Fruit fly (Drosophila melanogaster) whole organism, embryonic: ENCODE measurements around the gene RNF220.

Experiments used
- Atf-2 ChIP-seq: fragments of 200-800 bp; sonication (Bioruptor generic); optimal IDR thresholded peaks from 2 replicates; lab custom pipeline; 2016; ENCODE audit warnings: missing biosample characterization, missing genetic modification characterization
- CG10654 ChIP-seq: fragments of 200-800 bp; sonication (Bioruptor generic); optimal IDR thresholded peaks from 2 replicates; lab custom pipeline; 2016; ENCODE audit warnings: missing biosample characterization, missing genetic modification characterization
- CG12769 ChIP-seq: fragments of 200-800 bp; sonication (Bioruptor generic); optimal IDR thresholded peaks from 2 replicates; lab custom pipeline; 2019; ENCODE audit warnings: missing biosample characterization, mild to moderate bottlenecking, missing genetic modification characterization, moderate library complexity
- CG3163 ChIP-seq: fragments of 200-800 bp; sonication (Bioruptor generic); optimal IDR thresholded peaks from 3 replicates; lab custom pipeline; 2016; ENCODE audit warnings: missing biosample characterization, missing genetic modification characterization
- Deaf1 ChIP-seq: fragments of 200-800 bp; optimal IDR thresholded peaks from 3 replicates; lab custom pipeline; 2019; ENCODE audit warnings: missing biosample characterization, mild to moderate bottlenecking, missing genetic modification characterization, moderate library complexity
- Fer2 ChIP-seq: fragments of 200-800 bp; sonication (Bioruptor generic); optimal IDR thresholded peaks from 2 replicates; lab custom pipeline; 2018; ENCODE audit warnings: missing biosample characterization, mild to moderate bottlenecking, missing genetic modification characterization, moderate library complexity
- Mrtf ChIP-seq: fragments of 200-800 bp; sonication (Bioruptor generic); IDR thresholded peaks from 3 replicates; pipeline ENCODE4 v1.3.6; 2022; ENCODE audit warnings: missing biosample characterization, missing genetic modification characterization
- Pdp1 ChIP-seq, 2 experiments: fragments of 200-800 bp; sonication (Bioruptor generic); optimal IDR thresholded peaks; 3 replicates each; lab custom pipeline; 2016; ENCODE audit warnings: missing biosample characterization in 2 of 2, missing genetic modification characterization in 2 of 2, mild to moderate bottlenecking in 1 of 2, moderate library complexity in 1 of 2
- Sin3A ChIP-seq: fragments of >200 bp; optimal IDR thresholded peaks from 2 replicates; lab custom pipeline; 2018
- ab ChIP-seq: fragments of 200-800 bp; sonication (Bioruptor generic); optimal IDR thresholded peaks from 2 replicates; lab custom pipeline; 2016; ENCODE audit warnings: missing biosample characterization, missing genetic modification characterization
- abd-A ChIP-seq: fragments of 200-800 bp; sonication (Bioruptor generic); optimal IDR thresholded peaks from 3 replicates; lab custom pipeline; 2019; ENCODE audit warnings: missing biosample characterization, mild to moderate bottlenecking, missing genetic modification characterization, moderate library complexity
- cato ChIP-seq: fragments of 200-800 bp; sonication (Bioruptor generic); optimal IDR thresholded peaks from 2 replicates; lab custom pipeline; 2016; ENCODE audit warnings: missing biosample characterization, missing genetic modification characterization, borderline replicate concordance
- gce ChIP-seq: fragments of 200-800 bp; sonication (Bioruptor generic); IDR thresholded peaks from 3 replicates; pipeline ENCODE4 v1.3.6; 2022; ENCODE audit warnings: missing biosample characterization, missing genetic modification characterization
- gfzf ChIP-seq: fragments of 200-800 bp; sonication (Bioruptor generic); optimal IDR thresholded peaks from 2 replicates; lab custom pipeline; 2016; ENCODE audit warnings: missing biosample characterization, mild to moderate bottlenecking, missing genetic modification characterization, moderate library complexity
- mam ChIP-seq: fragments of 200-800 bp; sonication (Bioruptor generic); optimal IDR thresholded peaks from 3 replicates; lab custom pipeline; 2016; ENCODE audit warnings: missing biosample characterization, missing genetic modification characterization
- sd ChIP-seq: fragments of 200-800 bp; sonication (Bioruptor generic); optimal IDR thresholded peaks from 3 replicates; lab custom pipeline; 2018; ENCODE audit warnings: missing biosample characterization, mild to moderate bottlenecking, missing genetic modification characterization, moderate library complexity
- vvl ChIP-seq: fragments of 200-800 bp; sonication (Bioruptor generic); IDR thresholded peaks from 2 replicates; pipeline ENCODE4 v1.3.6; 2022; ENCODE audit warnings: missing biosample characterization, missing genetic modification characterization
- z ChIP-seq: fragments of 200-800 bp; sonication (Bioruptor generic); IDR thresholded peaks from 3 replicates; pipeline ENCODE4 v1.3.6; 2022; ENCODE audit warnings: missing biosample characterization, missing genetic modification characterization

Gene RNF220

DNA sequence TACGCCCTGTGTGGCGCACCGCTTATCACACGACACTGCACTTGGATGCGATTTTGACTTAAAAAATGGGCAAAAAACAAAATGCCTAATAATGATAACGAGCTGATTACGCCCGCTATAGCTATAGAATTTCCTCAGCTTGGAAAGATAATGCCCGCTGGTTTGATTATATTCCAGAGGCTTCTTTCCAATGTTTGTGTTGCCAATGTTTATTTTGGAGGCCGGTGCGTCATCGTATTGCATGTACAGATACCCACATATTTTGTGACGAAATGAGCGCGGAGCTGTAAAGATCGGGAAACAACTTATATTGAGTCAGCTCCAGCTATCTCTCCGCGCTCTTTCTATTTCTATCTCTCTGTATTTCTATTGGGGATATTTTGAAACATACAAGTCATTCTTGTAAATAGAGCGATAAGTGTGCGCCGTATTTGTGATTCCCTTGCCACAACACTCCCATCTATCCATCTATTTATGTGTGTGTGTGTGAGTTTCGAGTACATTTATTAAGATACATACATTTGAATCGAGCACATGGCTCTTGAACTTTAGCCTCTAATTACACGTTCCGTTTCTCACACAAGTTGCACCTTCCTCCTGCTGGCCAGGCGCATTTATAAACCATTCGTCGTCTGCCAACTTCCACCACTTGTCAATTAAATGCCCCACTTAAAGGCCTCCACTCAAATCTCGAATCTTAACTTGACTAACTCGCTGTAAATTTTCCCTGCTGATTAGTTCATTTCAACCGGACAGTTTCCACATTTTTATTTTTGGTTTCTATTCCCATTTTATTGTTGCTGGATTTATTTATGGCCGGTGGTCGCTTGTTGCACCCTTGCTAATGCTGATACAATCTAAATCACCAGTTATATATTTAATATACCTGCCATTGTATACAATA lies 41.9 kb downstream of the RNF220 start (continued):
- TF ChIP-seq gfzf (GFP tag; lab: Kevin White, UChicago) (no peak), CG3163 (GFP tag; lab: Kevin White, UChicago) (no peak), Sin3A (lab: Kevin White, UChicago) (no peak), Deaf1 (tag; lab: Kevin White, UChicago) (no peak), cato (no peak), z (GFP tag; lab: Robert Waterston, UW) (0 out of 3 replicates have a peak, but pooled peaks have one; percentile 46), CG10654 (no peak), ab (GFP tag; lab: Kevin White, UChicago) (no peak), CG12769 (tag; lab: Kevin White, UChicago) (peak; percentile 48), Fer2 (tag; lab: Kevin White, UChicago) (no peak), mam (GFP tag; lab: Kevin White, UChicago) (no peak), Atf-2 (GFP tag; lab: Kevin White, UChicago) (no peak)

dm6 chr3R:22675447-22675846 lies 50.8 kb downstream of the RNF220 start:
- no peak for TF ChIP-seq Mrtf
- TF ChIP-seq gce (GFP tag; lab: Robert Waterston, UW): no peak
- peak; percentile 11 for TF ChIP-seq sd (tag; lab: Kevin White, UChicago)
- peak; percentile 85; the same call in 1 of the 2 replicates for TF ChIP-seq vvl (GFP tag; lab: Robert Waterston, UW)
- TF ChIP-seq abd-A (tag; lab: Kevin White, UChicago): peak; percentile 39
- peak in 1 of 2 experiments; percentile 55 for TF ChIP-seq Pdp1 (GFP tag; optimal IDR thresholded peaks at IDR 0.05; lab: Kevin White, UChicago)
